Worm (Caenorhabditis elegans): ENCODE measurements around the gene sdz-38.

sdz-38 gene

ce11 chrII:9938877-9939276 lies 42.8 kb downstream of the sdz-38 start, which contains the start of the genes C05C10.7 and C05C10.5:
TSS of gene C05C10.7 (minus strand) at chrII:9938971.
TSS of gene C05C10.5 (plus strand) at chrII:9939040.
- TF ChIP-seq snpc-3.4 (tag; optimal IDR thresholded peaks at IDR 0.05): peak; percentile 88
- no peak for TF ChIP-seq mes-4 (tag; optimal IDR thresholded peaks at IDR 0.05)
- TF ChIP-seq ztf-25 (GFP tag; IDR thresholded peaks at IDR 0.05): no peak
- no peak for TF ChIP-seq ceh-40 (GFP tag; IDR thresholded peaks at IDR 0.05)
- TF ChIP-seq hlh-12 (tag; optimal IDR thresholded peaks at IDR 0.05): no peak
- no peak for TF ChIP-seq lag-1 (GFP tag; IDR thresholded peaks at IDR 0.05)
- TF ChIP-seq ztf-6 (GFP tag; IDR thresholded peaks at IDR 0.05): no peak
- TF ChIP-seq lin-35 (GFP tag; optimal IDR thresholded peaks at IDR 0.05): peak in 1 of 3 experiments; percentile 57
- TF ChIP-seq ama-1 (optimal IDR thresholded peaks at IDR 0.05): no peak
- TF ChIP-seq ama-1 (GFP tag; optimal IDR thresholded peaks at IDR 0.05): no peak
- TF ChIP-seq F23B12.7 (tag; optimal IDR thresholded peaks at IDR 0.05; ENCODE audit: insufficient read depth): no peak
- TF ChIP-seq C17E4.6 (GFP tag; IDR thresholded peaks at IDR 0.05): peak; percentile 53
- no peak for TF ChIP-seq sdz-38 (tag; optimal IDR thresholded peaks at IDR 0.05)
- TF ChIP-seq pbrm-1 (GFP tag; IDR thresholded peaks at IDR 0.05): no peak
- TF ChIP-seq hrde-1 (tag; optimal IDR thresholded peaks at IDR 0.05; ENCODE audit: borderline replicate concordance): no peak
- no peak for TF ChIP-seq hlh-26 (GFP tag; conservative IDR thresholded peaks at IDR 0.05)
- TF ChIP-seq let-526 (GFP tag; IDR thresholded peaks at IDR 0.05): no peak
- TF ChIP-seq egrh-3 (GFP tag; IDR thresholded peaks at IDR 0.05): no peak
- no peak for TF ChIP-seq ets-4 (GFP tag; optimal IDR thresholded peaks at IDR 0.05)
- TF ChIP-seq tbp1 (GFP tag; optimal IDR thresholded peaks at IDR 0.05): peak; percentile 42
- no peak for TF ChIP-seq snpc-1.1 (tag; optimal IDR thresholded peaks at IDR 0.05; ENCODE audit: insufficient read depth)
- no peak for TF ChIP-seq lin-40 (tag; optimal IDR thresholded peaks at IDR 0.05)
- no peak for TF ChIP-seq F57C9.4 (tag; optimal IDR thresholded peaks at IDR 0.05)
- TF ChIP-seq ztf-22 (GFP tag; optimal IDR thresholded peaks at IDR 0.05): no peak
- peak; percentile 93 for TF ChIP-seq madf-8 (GFP tag; conservative IDR thresholded peaks at IDR 0.05)
- TF ChIP-seq F10E7.11 (tag; optimal IDR thresholded peaks at IDR 0.05): no peak
- TF ChIP-seq T07F8.4 (tag; optimal IDR thresholded peaks at IDR 0.05): no peak
- TF ChIP-seq C06A6.2 (GFP tag; conservative IDR thresholded peaks at IDR 0.05): no peak
- TF ChIP-seq repo-1 (tag; optimal IDR thresholded peaks at IDR 0.05): no peak
- no peak for TF ChIP-seq F39B2.1 (GFP tag; IDR thresholded peaks at IDR 0.05)
- no peak for TF ChIP-seq Y56A3A.18 (GFP tag; IDR thresholded peaks at IDR 0.05)
- TF ChIP-seq mcd-1 (GFP tag; IDR thresholded peaks at IDR 0.05): peak; percentile 13; the same call in 1 of the 2 replicates
- TF ChIP-seq chd-7 (tag; optimal IDR thresholded peaks at IDR 0.05): no peak
- TF ChIP-seq ztf-3 (GFP tag; optimal IDR thresholded peaks at IDR 0.05): no peak
- peak; percentile 78 for TF ChIP-seq lsl-1 (GFP tag; optimal IDR thresholded peaks at IDR 0.05)
- TF ChIP-seq lin-54 (GFP tag; optimal IDR thresholded peaks at IDR 0.05): peak; percentile 90
- TF ChIP-seq nhr-120 (GFP tag; IDR thresholded peaks at IDR 0.05): no peak
- no peak for TF ChIP-seq rec-8 (tag; optimal IDR thresholded peaks at IDR 0.05)
- TF ChIP-seq B0336.3 (GFP tag; IDR thresholded peaks at IDR 0.05): peak; percentile 74; the same call in 1 of the 2 replicates
- no peak for TF ChIP-seq sea-2 (GFP tag; IDR thresholded peaks at IDR 0.05)
- TF ChIP-seq madf-3 (GFP tag; IDR thresholded peaks at IDR 0.05): peak; percentile 75
- TF ChIP-seq ztf-28 (GFP tag; IDR thresholded peaks at IDR 0.05): no peak
- peak; percentile 98 for TF ChIP-seq madf-6 (GFP tag; IDR thresholded peaks at IDR 0.05)
- peak; percentile 80 for TF ChIP-seq hsf-1 (GFP tag; IDR thresholded peaks at IDR 0.05)
- TF ChIP-seq unc-62 (GFP tag; optimal IDR thresholded peaks at IDR 0.05): no peak
- TF ChIP-seq him-1 (tag; optimal IDR thresholded peaks at IDR 0.05): no peak
- TF ChIP-seq B0035.1 (tag; optimal IDR thresholded peaks at IDR 0.05): no peak
- TF ChIP-seq nhr-90 (tag; optimal IDR thresholded peaks at IDR 0.05): no peak
- TF ChIP-seq snpc-1.3 (tag; optimal IDR thresholded peaks at IDR 0.05; ENCODE audit: insufficient read depth): peak; percentile 44
